Fruit fly (Drosophila melanogaster): ENCODE measurements around the gene CG7376.

Gene CG7376

DNA sequence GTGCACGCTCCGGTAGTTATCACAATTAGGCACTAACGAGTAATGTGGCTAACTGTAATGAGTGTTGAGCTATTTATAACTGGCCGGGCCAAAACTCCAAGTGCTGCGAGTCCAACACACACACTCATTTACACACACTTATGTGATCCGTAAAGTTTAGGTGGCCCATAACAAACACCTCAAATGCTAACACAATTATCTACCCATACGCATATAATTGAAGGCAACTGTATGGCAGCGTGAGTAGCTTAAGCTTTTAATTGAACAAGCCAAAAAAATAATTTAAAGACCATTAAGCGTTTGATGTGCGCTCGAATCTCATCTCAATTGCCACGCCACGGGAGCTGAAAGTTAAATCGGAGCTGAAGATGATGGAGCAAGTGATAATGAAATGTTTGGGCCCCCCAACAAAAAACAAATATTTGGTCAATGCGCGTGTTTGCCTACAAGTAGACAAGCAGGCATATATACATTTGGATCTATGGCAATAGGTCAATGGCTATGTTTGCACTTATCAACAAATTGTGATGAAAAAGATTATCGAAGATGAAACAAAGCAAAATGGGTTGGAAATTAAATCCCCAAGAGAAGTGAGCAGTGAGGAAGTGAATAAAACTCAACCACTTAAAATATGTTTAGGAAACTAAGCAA, 34.0 kb upstream of the CG7376 start, which contains the start of gene Cpr65Av (continued):
- TF ChIP-seq CG34376 (GFP tag; optimal IDR thresholded peaks at IDR 0.05): no peak
- no peak for TF ChIP-seq kay (GFP tag; optimal IDR thresholded peaks at IDR 0.05)
- TF ChIP-seq CG6854 (GFP tag; optimal IDR thresholded peaks at IDR 0.05): no peak
- TF ChIP-seq Kr (GFP tag; optimal IDR thresholded peaks at IDR 0.05): no peak
- TF ChIP-seq NFAT (GFP tag; IDR thresholded peaks at IDR 0.05): no peak
- TF ChIP-seq HLHmδ (GFP tag; optimal IDR thresholded peaks at IDR 0.05): no peak
- no peak for TF ChIP-seq tup (GFP tag; optimal IDR thresholded peaks at IDR 0.05)
- TF ChIP-seq CHES-1-like (GFP tag; optimal IDR thresholded peaks at IDR 0.05): no peak
- no peak for TF ChIP-seq Opbp (GFP tag; IDR thresholded peaks at IDR 0.05; ENCODE audit: partially characterized antibody)
- TF ChIP-seq hkb (optimal IDR thresholded peaks at IDR 0.05): no peak
- TF ChIP-seq hkb (GFP tag; IDR thresholded peaks at IDR 0.05): peak; percentile 28; the same call in 1 of the 2 replicates
- TF ChIP-seq caup (GFP tag; optimal IDR thresholded peaks at IDR 0.05; ENCODE audit: severe bottlenecking): no peak
- no peak for TF ChIP-seq CG18476 (GFP tag; optimal IDR thresholded peaks at IDR 0.05)
- TF ChIP-seq CG8765 (GFP tag; IDR thresholded peaks at IDR 0.05): no peak
- TF ChIP-seq pb (GFP tag; optimal IDR thresholded peaks at IDR 0.05): no peak
- no peak for TF ChIP-seq bab2 (GFP tag; optimal IDR thresholded peaks at IDR 0.05)
- no peak for TF ChIP-seq row (GFP tag; IDR thresholded peaks at IDR 0.05)
- TF ChIP-seq Asciz (GFP tag; optimal IDR thresholded peaks at IDR 0.05): peak; percentile 33
- no peak for TF ChIP-seq crp (GFP tag; optimal IDR thresholded peaks at IDR 0.05)
- no peak for TF ChIP-seq Dll (GFP tag; IDR thresholded peaks at IDR 0.05; ENCODE audit: partially characterized antibody)
- TF ChIP-seq CG6765 (GFP tag; optimal IDR thresholded peaks at IDR 0.05): no peak
- no peak for TF ChIP-seq CG1024 (GFP tag; IDR thresholded peaks at IDR 0.05)
- no peak for TF ChIP-seq CG11456 (GFP tag; IDR thresholded peaks at IDR 0.05)
- TF ChIP-seq vnd (GFP tag; IDR thresholded peaks at IDR 0.05; ENCODE audit: partially characterized antibody): no peak
- no peak for TF ChIP-seq CG10979 (tag; optimal IDR thresholded peaks at IDR 0.05)
- TF ChIP-seq jigr1 (GFP tag; IDR thresholded peaks at IDR 0.05): no peak
- no peak for TF ChIP-seq h (optimal IDR thresholded peaks at IDR 0.05)
- peak; percentile 12 for TF ChIP-seq CG11504 (tag; optimal IDR thresholded peaks at IDR 0.05)
- no peak for TF ChIP-seq lbe (GFP tag; optimal IDR thresholded peaks at IDR 0.05)
- TF ChIP-seq CG15011 (GFP tag; optimal IDR thresholded peaks at IDR 0.05): peak; percentile 6
- TF ChIP-seq luna (GFP tag; optimal IDR thresholded peaks at IDR 0.05): no peak
- TF ChIP-seq dpn (GFP tag; optimal IDR thresholded peaks at IDR 0.05): no peak
- no peak for TF ChIP-seq CG9727 (GFP tag; optimal IDR thresholded peaks at IDR 0.05)
- no peak for TF ChIP-seq CG17361 (GFP tag; IDR thresholded peaks at IDR 0.05)
- no peak for TF ChIP-seq pnt (GFP tag; optimal IDR thresholded peaks at IDR 0.05)
- TF ChIP-seq sr (GFP tag; IDR thresholded peaks at IDR 0.05): 0 out of 3 replicates have a peak, but pooled peaks have one; percentile 24
- no peak for TF ChIP-seq gt (GFP tag; IDR thresholded peaks at IDR 0.05)
- no peak for TF ChIP-seq NC2β (GFP tag; optimal IDR thresholded peaks at IDR 0.05)
- TF ChIP-seq p53 (GFP tag; optimal IDR thresholded peaks at IDR 0.05): no peak
- TF ChIP-seq HLH4C (GFP tag; IDR thresholded peaks at IDR 0.05; ENCODE audit: partially characterized antibody): no peak
- no peak for TF ChIP-seq repo (GFP tag; optimal IDR thresholded peaks at IDR 0.05)
- peak; percentile 62 for TF ChIP-seq ATbp (GFP tag; optimal IDR thresholded peaks at IDR 0.05)
- TF ChIP-seq ssp (GFP tag; IDR thresholded peaks at IDR 0.05): no peak
- no peak for TF ChIP-seq CG17612 (GFP tag; IDR thresholded peaks at IDR 0.05)
- TF ChIP-seq B-H1 (GFP tag; IDR thresholded peaks at IDR 0.05): no peak
- TF ChIP-seq GATAe (GFP tag; conservative IDR thresholded peaks at IDR 0.05): no peak
- no peak for TF ChIP-seq grn (GFP tag; optimal IDR thresholded peaks at IDR 0.05)
- TF ChIP-seq ken (GFP tag; IDR thresholded peaks at IDR 0.05): no peak
- no peak for TF ChIP-seq danr (GFP tag; IDR thresholded peaks at IDR 0.05)
- TF ChIP-seq Ravus (GFP tag; IDR thresholded peaks at IDR 0.05): no peak
- no peak for TF ChIP-seq CG7963 (GFP tag; IDR thresholded peaks at IDR 0.05; ENCODE audit: partially characterized antibody)
